Worm (Caenorhabditis elegans): Measurements from ENCODE around the gene srh-83.

DNA sequence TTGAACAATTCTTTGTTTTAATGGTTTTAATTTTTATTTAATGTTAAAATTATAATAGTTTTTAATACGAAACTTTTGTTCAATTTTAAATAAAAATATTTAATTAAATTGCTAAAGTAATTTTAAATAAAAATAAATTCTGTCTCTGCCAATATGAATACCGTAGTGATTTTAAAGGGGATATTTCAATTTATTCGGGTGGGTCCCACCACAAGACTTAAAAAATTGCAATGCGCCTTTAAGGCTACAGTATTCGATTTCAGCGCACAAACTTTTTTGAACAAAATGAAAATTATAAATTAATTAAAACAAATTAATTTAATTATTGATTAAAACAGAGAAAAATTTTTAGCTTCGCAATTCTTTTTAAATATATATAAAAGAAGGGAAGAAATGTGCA is 34.8 kb downstream of the srh-83 start:
- TF ChIP-seq nhr-77 (tag; optimal IDR thresholded peaks at IDR 0.05) = no peak
- TF ChIP-seq skn-1 (tag; optimal IDR thresholded peaks at IDR 0.05) = no peak
- no peak for TF ChIP-seq nhr-25 (tag; optimal IDR thresholded peaks at IDR 0.05)
- no peak for TF ChIP-seq nhr-12 (tag; optimal IDR thresholded peaks at IDR 0.05)
- TF ChIP-seq nhr-23 (tag; optimal IDR thresholded peaks at IDR 0.05) = no peak
- TF ChIP-seq unc-39 (tag; optimal IDR thresholded peaks at IDR 0.05) = no peak
- no peak for TF ChIP-seq R02D3.7 (tag; optimal IDR thresholded peaks at IDR 0.05)
- no peak for TF ChIP-seq ztf-4 (tag; optimal IDR thresholded peaks at IDR 0.05)
